Worm (Caenorhabditis elegans): ENCODE results near the gene W04B5.5.

DNA sequence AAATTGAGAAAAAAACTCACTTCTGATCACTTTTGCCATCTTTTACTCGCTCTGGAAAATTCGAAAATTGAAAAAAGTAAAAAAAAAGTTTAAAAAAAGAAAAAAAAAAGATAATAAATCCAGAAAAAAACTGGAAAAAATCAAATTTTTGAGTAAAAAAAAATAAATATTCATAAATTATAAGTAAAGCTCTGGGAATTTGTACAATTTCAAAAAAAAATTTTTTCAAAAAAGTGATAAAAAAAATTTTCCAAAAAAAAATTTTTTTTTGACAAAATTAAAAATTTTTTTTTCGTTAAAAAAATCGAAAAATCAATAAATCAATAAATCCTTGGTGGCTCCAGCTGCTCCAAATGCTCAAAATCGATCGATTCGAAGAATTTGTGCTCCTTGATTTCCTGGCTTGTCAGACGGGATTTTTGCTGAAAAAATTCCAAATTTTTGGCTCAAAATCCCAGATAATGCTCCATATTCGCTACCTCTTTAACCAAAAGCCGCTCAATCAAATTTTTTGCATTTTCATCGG is 7.0 kb downstream of the W04B5.5 start, which contains the start of gene mrpl-30:
- TF ChIP-seq B0310.2 (tag; optimal IDR thresholded peaks at IDR 0.05) (no peak), flt-1 (GFP tag; IDR thresholded peaks at IDR 0.05) (no peak), hmg-4 (GFP tag; optimal IDR thresholded peaks at IDR 0.05) (no peak), ets-7 (tag; optimal IDR thresholded peaks at IDR 0.05) (no peak), ama-1 (optimal IDR thresholded peaks at IDR 0.05) (no peak), ceh-13 (GFP tag; optimal IDR thresholded peaks at IDR 0.05) (no peak), scrt-1 (GFP tag; IDR thresholded peaks at IDR 0.05) (no peak), aly-1 (tag; optimal IDR thresholded peaks at IDR 0.05) (no peak), hmbx-1 (tag; optimal IDR thresholded peaks at IDR 0.05) (no peak), pes-1 (GFP tag; IDR thresholded peaks at IDR 0.05) (no peak), hnd-1 (tag; optimal IDR thresholded peaks at IDR 0.05) (no peak), tbx-11 (GFP tag; IDR thresholded peaks at IDR 0.05) (no peak)
